Fruit fly (Drosophila melanogaster) whole organism, prepupa: ENCODE results near the gene Mst77F.

Source experiments
- Blimp-1 ChIP-seq: fragments of 200-800 bp; sonication (Bioruptor generic); optimal IDR thresholded peaks from 3 replicates; lab custom pipeline; 2017; ENCODE audit warnings: missing biosample characterization, missing genetic modification characterization, mild to moderate bottlenecking, moderate library complexity, missing genetic modification reagents
- CG10631 ChIP-seq: fragments of 200-800 bp; sonication (Bioruptor generic); optimal IDR thresholded peaks from 2 replicates; lab custom pipeline; 2016; ENCODE audit warnings: missing biosample characterization, missing genetic modification characterization
- CG10669 ChIP-seq: fragments of 200-800 bp; sonication (Bioruptor generic); optimal IDR thresholded peaks from 3 replicates; lab custom pipeline; 2018; ENCODE audit warnings: missing biosample characterization, mild to moderate bottlenecking, missing genetic modification characterization, moderate library complexity
- CG11294 ChIP-seq: fragments of 200-800 bp; sonication (Bioruptor generic); IDR thresholded peaks from 2 replicates; pipeline ENCODE4 v1.3.6; 2022; ENCODE audit warnings: missing biosample characterization, missing genetic modification characterization
- CG11762 ChIP-seq: fragments of 200-800 bp; sonication (Bioruptor generic); optimal IDR thresholded peaks from 3 replicates; lab custom pipeline; 2016; ENCODE audit warnings: missing biosample characterization, missing genetic modification characterization; ENCODE audit not compliant: insufficient read depth
- CG11902 ChIP-seq: fragments of 200-800 bp; sonication (Bioruptor generic); optimal IDR thresholded peaks from 3 replicates; lab custom pipeline; 2016; ENCODE audit warnings: missing biosample characterization, missing genetic modification characterization
- CG15336 ChIP-seq: fragments of 200-800 bp; sonication (Bioruptor generic); IDR thresholded peaks from 2 replicates; pipeline ENCODE4 v1.3.6; 2022; ENCODE audit warnings: missing biosample characterization, missing genetic modification characterization
- CG1621 ChIP-seq: fragments of 200-800 bp; sonication (Bioruptor generic); optimal IDR thresholded peaks from 3 replicates; lab custom pipeline; 2018; ENCODE audit warnings: missing biosample characterization, mild to moderate bottlenecking, missing genetic modification characterization
- CG16779 ChIP-seq: fragments of 200-800 bp; sonication (Bioruptor generic); optimal IDR thresholded peaks from 3 replicates; lab custom pipeline; 2017; ENCODE audit warnings: missing biosample characterization, mild to moderate bottlenecking, missing genetic modification characterization
- CG3032 ChIP-seq: fragments of 200-800 bp; optimal IDR thresholded peaks from 2 replicates; lab custom pipeline; 2019; ENCODE audit warnings: missing biosample characterization, mild to moderate bottlenecking, missing genetic modification characterization, moderate library complexity
- CG31627 ChIP-seq: fragments of 200-800 bp; sonication (Bioruptor generic); optimal IDR thresholded peaks from 3 replicates; lab custom pipeline; 2016; ENCODE audit warnings: missing biosample characterization, missing genetic modification characterization
- CG34406 ChIP-seq: fragments of 200-800 bp; sonication (Bioruptor generic); optimal IDR thresholded peaks from 3 replicates; lab custom pipeline; 2016; ENCODE audit warnings: missing biosample characterization, missing genetic modification characterization
- CG3919 ChIP-seq: fragments of 200-800 bp; sonication (Bioruptor generic); optimal IDR thresholded peaks from 3 replicates; lab custom pipeline; 2016; ENCODE audit warnings: missing biosample characterization, missing genetic modification characterization
- CG4318 ChIP-seq: fragments of 200-800 bp; sonication (Bioruptor generic); optimal IDR thresholded peaks from 3 replicates; lab custom pipeline; 2017; ENCODE audit warnings: missing biosample characterization, mild to moderate bottlenecking, missing genetic modification characterization
- CG6163 ChIP-seq: fragments of 200-800 bp; sonication (Bioruptor generic); IDR thresholded peaks from 3 replicates; pipeline ENCODE4 v1.3.6; 2022; ENCODE audit warnings: missing biosample characterization, missing genetic modification characterization
- CG6276 ChIP-seq: fragments of 200-800 bp; sonication (Bioruptor generic); optimal IDR thresholded peaks from 2 replicates; lab custom pipeline; 2017; ENCODE audit warnings: missing biosample characterization, mild to moderate bottlenecking, missing genetic modification characterization
- CG6792 ChIP-seq: fragments of 200-800 bp; sonication (Bioruptor generic); optimal IDR thresholded peaks from 3 replicates; lab custom pipeline; 2016; ENCODE audit warnings: missing biosample characterization, missing genetic modification characterization
- CG6854 ChIP-seq: fragments of 200-800 bp; sonication (Bioruptor generic); optimal IDR thresholded peaks from 2 replicates; lab custom pipeline; 2017; ENCODE audit warnings: missing biosample characterization, mild to moderate bottlenecking, missing genetic modification characterization
- CG7368 ChIP-seq: fragments of 200-800 bp; sonication (Bioruptor generic); optimal IDR thresholded peaks from 3 replicates; lab custom pipeline; 2016; ENCODE audit warnings: missing biosample characterization, missing genetic modification characterization
- CG8119 ChIP-seq: fragments of 200-800 bp; sonication (Bioruptor generic); IDR thresholded peaks from 3 replicates; pipeline ENCODE4 v1.3.6; 2022; ENCODE audit warnings: missing biosample characterization, missing genetic modification characterization
- CG8319 ChIP-seq: fragments of 200-800 bp; sonication (Bioruptor generic); optimal IDR thresholded peaks from 3 replicates; lab custom pipeline; 2016; ENCODE audit warnings: missing biosample characterization, missing genetic modification characterization
- CG8632 ChIP-seq: fragments of 200-800 bp; sonication (Bioruptor generic); optimal IDR thresholded peaks from 3 replicates; lab custom pipeline; 2016; ENCODE audit warnings: missing biosample characterization, missing genetic modification characterization
- CG9139 ChIP-seq: fragments of 200-800 bp; sonication (Bioruptor generic); optimal IDR thresholded peaks from 3 replicates; lab custom pipeline; 2017; ENCODE audit warnings: missing biosample characterization, mild to moderate bottlenecking, missing genetic modification characterization
- Eip75B ChIP-seq: fragments of 200-800 bp; sonication (Bioruptor generic); optimal IDR thresholded peaks from 3 replicates; lab custom pipeline; 2016; ENCODE audit warnings: missing biosample characterization, missing genetic modification characterization
- Eip93F ChIP-seq: fragments of 200-800 bp; sonication (Bioruptor generic); optimal IDR thresholded peaks from 2 replicates; lab custom pipeline; 2016; ENCODE audit warnings: missing biosample characterization, mild to moderate bottlenecking, missing genetic modification characterization
- Ets96B ChIP-seq: fragments of 200-800 bp; optimal IDR thresholded peaks from 2 replicates; lab custom pipeline; 2019; ENCODE audit warnings: missing biosample characterization, mild to moderate bottlenecking, missing genetic modification characterization, moderate library complexity
- Gug ChIP-seq: fragments of 200-800 bp; sonication (Bioruptor generic); IDR thresholded peaks from 2 replicates; pipeline ENCODE4 v1.3.6; 2022; ENCODE audit warnings: missing biosample characterization, missing genetic modification characterization
- Hr38 ChIP-seq: sonication (Bioruptor generic); optimal IDR thresholded peaks from 2 replicates; lab custom pipeline; 2016; ENCODE audit warnings: missing biosample characterization, missing genetic modification characterization
- Hr39 ChIP-seq: fragments of 200-800 bp; sonication (Bioruptor generic); optimal IDR thresholded peaks from 2 replicates; lab custom pipeline; 2016; ENCODE audit warnings: missing biosample characterization, missing genetic modification characterization
- Hr4 ChIP-seq: fragments of 200-800 bp; sonication (Bioruptor generic); optimal IDR thresholded peaks from 3 replicates; lab custom pipeline; 2016; ENCODE audit warnings: missing biosample characterization, missing genetic modification characterization
- OdsH ChIP-seq: fragments of 200-800 bp; sonication (Bioruptor generic); optimal IDR thresholded peaks from 3 replicates; lab custom pipeline; 2016; ENCODE audit warnings: missing biosample characterization, missing genetic modification characterization
- Sox102F ChIP-seq: fragments of 200-800 bp; sonication (Bioruptor generic); optimal IDR thresholded peaks from 2 replicates; lab custom pipeline; 2016; ENCODE audit warnings: missing biosample characterization, mild to moderate bottlenecking, missing genetic modification characterization
- achi ChIP-seq: fragments of 200-800 bp; sonication (Bioruptor generic); optimal IDR thresholded peaks from 3 replicates; lab custom pipeline; 2016; ENCODE audit warnings: missing biosample characterization, missing genetic modification characterization
- cyc ChIP-seq: fragments of 200-800 bp; sonication (Bioruptor generic); optimal IDR thresholded peaks from 3 replicates; lab custom pipeline; 2016; ENCODE audit warnings: missing biosample characterization, missing genetic modification characterization
- dsx ChIP-seq: fragments of 200-800 bp; optimal IDR thresholded peaks from 3 replicates; lab custom pipeline; 2019; ENCODE audit warnings: missing biosample characterization, mild to moderate bottlenecking, missing genetic modification characterization, moderate library complexity; ENCODE audit not compliant: poor library complexity, severe bottlenecking
- eg ChIP-seq: fragments of 200-800 bp; sonication (Bioruptor generic); IDR thresholded peaks from 3 replicates; pipeline ENCODE4 v1.3.6; 2022; ENCODE audit warnings: missing biosample characterization, missing genetic modification characterization
- esn ChIP-seq: fragments of 200-800 bp; sonication (Bioruptor generic); optimal IDR thresholded peaks from 2 replicates; lab custom pipeline; 2016; ENCODE audit warnings: missing biosample characterization, mild to moderate bottlenecking, missing genetic modification characterization, moderate library complexity
- fd59A ChIP-seq: fragments of 200-800 bp; sonication (Bioruptor generic); optimal IDR thresholded peaks from 2 replicates; lab custom pipeline; 2017; ENCODE audit warnings: missing biosample characterization, mild to moderate bottlenecking, missing genetic modification characterization, missing genetic modification reagents
- fd85E ChIP-seq: fragments of 200-800 bp; sonication (Bioruptor generic); optimal IDR thresholded peaks from 3 replicates; lab custom pipeline; 2016; ENCODE audit warnings: missing biosample characterization, missing genetic modification characterization
- fkh ChIP-seq: fragments of 200-800 bp; sonication (Bioruptor generic); optimal IDR thresholded peaks from 3 replicates; lab custom pipeline; 2017; ENCODE audit warnings: missing biosample characterization, mild to moderate bottlenecking, missing genetic modification characterization, moderate library complexity
- pdm3 ChIP-seq: fragments of 200-800 bp; sonication (Bioruptor generic); optimal IDR thresholded peaks from 3 replicates; lab custom pipeline; 2016; ENCODE audit warnings: missing biosample characterization, missing genetic modification characterization
- salr ChIP-seq, 2 experiments: fragments of 200-800 bp; sonication (Bioruptor generic); optimal IDR thresholded peaks; 3 replicates each; lab custom pipeline; 2016 to 2018; ENCODE audit warnings: missing biosample characterization in 2 of 2, missing genetic modification characterization in 2 of 2, mild to moderate bottlenecking in 1 of 2
- spab ChIP-seq: fragments of 200-800 bp; sonication (Bioruptor generic); optimal IDR thresholded peaks from 2 replicates; lab custom pipeline; 2017; ENCODE audit warnings: missing biosample characterization, mild to moderate bottlenecking, missing genetic modification characterization, missing genetic modification reagents
- ss ChIP-seq, 2 experiments: fragments of 200-800 bp; sonication (Bioruptor generic); optimal IDR thresholded peaks; 2 replicates in 1 of 2; 3 replicates in 1 of 2; lab custom pipeline; 2017 to 2018; ENCODE audit warnings: mild to moderate bottlenecking in 2 of 2, missing biosample characterization in 2 of 2, missing genetic modification characterization in 2 of 2, moderate library complexity in 1 of 2
- svp ChIP-seq: fragments of 200-800 bp; sonication (Bioruptor generic); peaks from one replicate; lab custom pipeline; 2016; ENCODE audit warnings: missing biosample characterization, missing genetic modification characterization
- topi ChIP-seq: fragments of 200-800 bp; sonication (Bioruptor generic); optimal IDR thresholded peaks from 3 replicates; lab custom pipeline; 2016; ENCODE audit warnings: missing biosample characterization, missing genetic modification characterization
- vri ChIP-seq: fragments of 200-800 bp; sonication (Bioruptor generic); optimal IDR thresholded peaks from 3 replicates; lab custom pipeline; 2016; ENCODE audit warnings: missing biosample characterization, mild to moderate bottlenecking, missing genetic modification characterization

Mst77F gene

DNA sequence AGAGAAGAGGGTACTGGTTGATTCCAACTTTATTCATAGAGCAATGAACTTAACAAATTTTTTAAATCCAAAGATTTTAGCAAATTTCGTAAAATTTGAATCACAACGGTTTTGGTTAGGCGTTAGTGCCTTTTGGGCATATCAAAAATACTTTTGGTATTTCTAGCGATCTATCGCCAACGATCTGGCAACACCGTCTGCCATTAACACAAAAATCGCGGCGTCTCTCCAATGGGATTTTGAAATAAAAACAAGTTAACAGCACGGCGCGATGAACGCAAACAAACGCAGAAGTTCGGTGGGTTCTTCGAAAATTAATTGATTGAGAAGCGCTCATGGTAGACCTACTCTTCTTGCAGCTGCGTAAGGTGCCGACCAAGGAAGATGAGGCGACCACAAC, 17.6 kb downstream of the Mst77F start, which contains the start of gene Spc105R:
Gene Spc105R (plus strand): TSS at position 203 of the 400 bp plus-strand sequence.
- no peak for TF ChIP-seq dsx (GFP tag; lab: Kevin White, UChicago)
- no peak for TF ChIP-seq CG34406 (GFP tag; lab: Kevin White, UChicago)
- no peak for TF ChIP-seq CG3919 (GFP tag; lab: Kevin White, UChicago)
- no peak for TF ChIP-seq CG6792 (GFP tag; lab: Kevin White, UChicago)
- no peak for TF ChIP-seq CG8119 (GFP tag; lab: Robert Waterston, UW)
- no peak for TF ChIP-seq CG1621 (tag; lab: Kevin White, UChicago)
- no peak for TF ChIP-seq CG3032 (tag; lab: Kevin White, UChicago)
- TF ChIP-seq svp (GFP tag; lab: Kevin White, UChicago): no peak
- no peak for TF ChIP-seq achi (GFP tag; lab: Kevin White, UChicago)
- no peak for TF ChIP-seq ss (GFP tag; optimal IDR thresholded peaks at IDR 0.05; lab: Kevin White, UChicago)
- TF ChIP-seq Blimp-1 (GFP tag; lab: Kevin White, UChicago): no peak
- no peak for TF ChIP-seq CG11762
- TF ChIP-seq vri (GFP tag; lab: Kevin White, UChicago): no peak
- TF ChIP-seq CG10631 (GFP tag; lab: Kevin White, UChicago): no peak
- TF ChIP-seq CG31627: no peak
- no peak for TF ChIP-seq CG7368
- no peak for TF ChIP-seq CG4318
- TF ChIP-seq CG8319 (GFP tag; lab: Kevin White, UChicago): no peak

DNA sequence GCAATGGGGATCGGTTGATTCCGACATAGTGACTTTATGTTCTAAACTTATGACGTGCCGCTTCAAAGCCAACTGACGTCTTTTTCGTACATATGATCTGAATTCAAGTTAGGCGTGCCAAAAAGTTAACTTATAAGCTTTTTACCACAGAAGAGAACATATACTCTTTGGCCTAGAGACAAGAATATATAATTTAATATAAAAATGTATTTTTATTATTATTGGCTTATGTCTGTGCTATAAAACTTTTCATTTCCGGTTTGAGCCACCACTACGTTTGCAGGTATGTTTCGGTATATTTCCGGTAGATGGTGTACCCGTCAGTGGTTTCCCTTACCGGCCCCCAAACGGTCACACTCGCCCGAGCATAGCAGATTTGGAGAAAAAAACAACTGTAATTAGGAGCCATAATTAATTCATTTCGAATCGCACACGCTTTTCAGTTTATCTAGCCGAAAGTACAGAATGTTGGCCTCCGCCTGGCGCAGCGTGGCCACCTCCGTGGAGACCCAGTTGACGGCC, 19.4 kb downstream of the Mst77F start, which contains the start of the genes CG3698 and tzn:
Gene CG3698 (minus strand): TSS at position 51 of the 522 bp plus-strand sequence.
Gene tzn (plus strand): TSS at position 321 of the 522 bp plus-strand sequence.
- TF ChIP-seq CG9139 (GFP tag; lab: Kevin White, UChicago) (peak; percentile 71), CG10669 (GFP tag; lab: Kevin White, UChicago) (no peak), CG8319 (GFP tag; lab: Kevin White, UChicago) (peak; percentile 75), CG3919 (GFP tag; lab: Kevin White, UChicago) (no peak), CG11762 (peak; percentile 49), Eip75B (GFP tag; lab: Kevin White, UChicago) (no peak), OdsH (GFP tag; lab: Kevin White, UChicago) (no peak), CG11294 (peak; percentile 47), fd85E (GFP tag; lab: Kevin White, UChicago) (no peak), Hr38 (GFP tag; lab: Kevin White, UChicago) (no peak), svp (GFP tag; lab: Kevin White, UChicago) (no peak), CG11902 (GFP tag; lab: Kevin White, UChicago) (peak; percentile 79), pdm3 (GFP tag; lab: Kevin White, UChicago) (no peak), eg (GFP tag; lab: Robert Waterston, UW) (no peak; the same call in 1 of the 3 replicates), Gug (GFP tag; lab: Robert Waterston, UW) (peak; percentile 45), spab (GFP tag; lab: Kevin White, UChicago) (no peak), Sox102F (GFP tag; lab: Kevin White, UChicago) (no peak), CG10631 (GFP tag; lab: Kevin White, UChicago) (no peak), CG7368 (no peak), CG31627 (peak; percentile 83), CG4318 (no peak), dsx (GFP tag; lab: Kevin White, UChicago) (no peak), Ets96B (tag; lab: Kevin White, UChicago) (no peak), salr (GFP tag; optimal IDR thresholded peaks at IDR 0.05; lab: Kevin White, UChicago) (peak in 1 of 2 experiments; percentile 90), fd59A (GFP tag; lab: Kevin White, UChicago) (peak; percentile 64), CG34406 (GFP tag; lab: Kevin White, UChicago) (peak; percentile 85), CG6276 (GFP tag; lab: Kevin White, UChicago) (no peak), esn (GFP tag; lab: Kevin White, UChicago) (peak; percentile 87), CG1621 (tag; lab: Kevin White, UChicago) (no peak), cyc (GFP tag; lab: Kevin White, UChicago) (no peak), CG15336 (GFP tag; lab: Robert Waterston, UW) (no peak), CG6854 (GFP tag; lab: Kevin White, UChicago) (peak; percentile 92), topi (GFP tag; lab: Kevin White, UChicago) (no peak), Eip93F (GFP tag; lab: Kevin White, UChicago) (no peak), CG6163 (peak; percentile 93), Hr4 (GFP tag; lab: Kevin White, UChicago) (no peak), Hr39 (no peak), CG16779 (tag; lab: Kevin White, UChicago) (no peak), CG3032 (tag; lab: Kevin White, UChicago) (peak; percentile 73), CG8632 (peak; percentile 73), fkh (GFP tag; lab: Kevin White, UChicago) (no peak), achi (GFP tag; lab: Kevin White, UChicago) (no peak)
